Fruit fly (Drosophila melanogaster) whole organism, embryonic: ENCODE results near the gene Rad60.
A peak's percentile ranks its signal among the peaks of the same experiment; 100 is the strongest.

Source experiments
- CG10462 ChIP-seq: fragments of 200-800 bp; sonication (Bioruptor generic); optimal IDR thresholded peaks from 2 replicates; lab custom pipeline; 2016; ENCODE audit warnings: missing biosample characterization, missing genetic modification characterization
- CG11560 ChIP-seq: fragments of 200-800 bp; sonication (Bioruptor generic); IDR thresholded peaks from 3 replicates; pipeline ENCODE4 v1.3.6; 2022; ENCODE audit warnings: missing biosample characterization, missing genetic modification characterization
- CG12391 ChIP-seq: fragments of 200-800 bp; sonication (Bioruptor generic); optimal IDR thresholded peaks from 3 replicates; lab custom pipeline; 2018; ENCODE audit warnings: missing biosample characterization, mild to moderate bottlenecking, missing genetic modification characterization, moderate library complexity
- CG12659 ChIP-seq: fragments of 200-800 bp; sonication (Bioruptor generic); optimal IDR thresholded peaks from 3 replicates; lab custom pipeline; 2017; ENCODE audit warnings: mild to moderate bottlenecking, missing biosample characterization, missing genetic modification reagents, missing genetic modification characterization
- CG13123 ChIP-seq: fragments of 200-800 bp; sonication (Bioruptor generic); optimal IDR thresholded peaks from 2 replicates; lab custom pipeline; 2016; ENCODE audit warnings: missing biosample characterization, missing genetic modification characterization
- CG1603 ChIP-seq: fragments of 200-800 bp; sonication (Bioruptor generic); optimal IDR thresholded peaks from 2 replicates; lab custom pipeline; 2019; ENCODE audit warnings: missing biosample characterization, mild to moderate bottlenecking, missing genetic modification characterization, moderate library complexity
- CG16779 ChIP-seq: fragments of 200-800 bp; sonication (Bioruptor generic); IDR thresholded peaks from 2 replicates; pipeline ENCODE4 v1.3.6; 2022; ENCODE audit warnings: missing biosample characterization, missing genetic modification characterization
- CG16815 ChIP-seq: fragments of 200-800 bp; sonication (Bioruptor generic); optimal IDR thresholded peaks from 3 replicates; lab custom pipeline; 2017; ENCODE audit warnings: missing biosample characterization, mild to moderate bottlenecking, missing genetic modification characterization
- CG17361 ChIP-seq: fragments of 200-800 bp; sonication (Bioruptor generic); IDR thresholded peaks from 3 replicates; pipeline ENCODE4 v1.3.6; 2022; ENCODE audit warnings: missing biosample characterization, missing genetic modification characterization
- CG17385 ChIP-seq: fragments of 200-800 bp; sonication (Bioruptor generic); optimal IDR thresholded peaks from 3 replicates; lab custom pipeline; 2018; ENCODE audit warnings: missing biosample characterization, mild to moderate bottlenecking, missing genetic modification characterization
- CG17802 ChIP-seq: fragments of 200-800 bp; sonication (Bioruptor generic); optimal IDR thresholded peaks from 2 replicates; lab custom pipeline; 2018; ENCODE audit warnings: missing biosample characterization, mild to moderate bottlenecking, missing genetic modification characterization, moderate library complexity
- CG2120 ChIP-seq: fragments of 200-800 bp; sonication (Bioruptor generic); optimal IDR thresholded peaks from 3 replicates; lab custom pipeline; 2016; ENCODE audit warnings: missing biosample characterization, missing genetic modification characterization
- CG30403 ChIP-seq: fragments of 200-800 bp; sonication (Bioruptor generic); optimal IDR thresholded peaks from 3 replicates; lab custom pipeline; 2016; ENCODE audit warnings: missing biosample characterization, missing genetic modification characterization
- CG31441 ChIP-seq: fragments of 200-800 bp; sonication (Bioruptor generic); IDR thresholded peaks from 2 replicates; pipeline ENCODE4 v1.3.6; 2022; ENCODE audit warnings: missing biosample characterization, missing genetic modification characterization
- CG6272 ChIP-seq: fragments of 200-800 bp; sonication (Bioruptor generic); IDR thresholded peaks from 2 replicates; pipeline ENCODE4 v1.3.6; 2022; ENCODE audit warnings: missing biosample characterization, missing genetic modification characterization
- CG7357 ChIP-seq: fragments of 200-800 bp; sonication (Bioruptor generic); IDR thresholded peaks from 3 replicates; pipeline ENCODE4 v1.3.6; 2022; ENCODE audit warnings: missing biosample characterization, missing genetic modification characterization
- CG7987 ChIP-seq: fragments of 200-800 bp; sonication (Bioruptor generic); optimal IDR thresholded peaks from 2 replicates; lab custom pipeline; 2018; ENCODE audit warnings: missing biosample characterization, mild to moderate bottlenecking, missing genetic modification characterization, moderate library complexity
- Dad ChIP-seq: fragments of 200-800 bp; sonication (Bioruptor generic); optimal IDR thresholded peaks from 3 replicates; lab custom pipeline; 2016; ENCODE audit warnings: missing biosample characterization, missing genetic modification characterization
- Dfd ChIP-seq, 2 experiments: fragments of >200 bp; optimal IDR thresholded peaks; 2 replicates each; lab custom pipeline; 2017; ENCODE audit warnings: missing biosample characterization in 2 of 2, missing genetic modification characterization in 2 of 2
- GATAe ChIP-seq: fragments of 200-800 bp; sonication (Bioruptor generic); conservative IDR thresholded peaks from 2 replicates; pipeline ENCODE4 v1.3.6; 2022; ENCODE audit warnings: missing biosample characterization, missing genetic modification characterization
- Meics ChIP-seq: fragments of 200-800 bp; sonication (Bioruptor generic); optimal IDR thresholded peaks from 2 replicates; lab custom pipeline; 2017; ENCODE audit warnings: missing biosample characterization, mild to moderate bottlenecking, missing genetic modification characterization
- Sin3A ChIP-seq: fragments of >200 bp; optimal IDR thresholded peaks from 2 replicates; lab custom pipeline; 2018
- Spps ChIP-seq: fragments of 200-800 bp; sonication (Bioruptor generic); optimal IDR thresholded peaks from 2 replicates; lab custom pipeline; 2018; ENCODE audit warnings: missing biosample characterization, mild to moderate bottlenecking, missing genetic modification characterization
- az2 ChIP-seq: fragments of 200-800 bp; sonication (Bioruptor generic); optimal IDR thresholded peaks from 3 replicates; lab custom pipeline; 2016; ENCODE audit warnings: missing biosample characterization, missing genetic modification characterization
- croc ChIP-seq: fragments of 200-800 bp; sonication (Bioruptor generic); conservative IDR thresholded peaks from 3 replicates; pipeline ENCODE4 v1.3.6; 2022; ENCODE audit warnings: missing biosample characterization, missing genetic modification characterization
- dati ChIP-seq: fragments of 200-800 bp; sonication (Bioruptor generic); IDR thresholded peaks from 2 replicates; pipeline ENCODE4 v1.3.6; 2022; ENCODE audit warnings: missing biosample characterization, missing genetic modification characterization
- fd96Cb ChIP-seq: fragments of 200-800 bp; sonication (Bioruptor generic); optimal IDR thresholded peaks from 2 replicates; lab custom pipeline; 2018; ENCODE audit warnings: missing biosample characterization, mild to moderate bottlenecking, missing genetic modification characterization, moderate library complexity
- gcm ChIP-seq: fragments of 200-800 bp; sonication (Bioruptor generic); optimal IDR thresholded peaks from 2 replicates; lab custom pipeline; 2019; ENCODE audit warnings: missing biosample characterization, mild to moderate bottlenecking, missing genetic modification characterization, moderate library complexity
- lab ChIP-seq: fragments of 200-800 bp; sonication (Bioruptor generic); optimal IDR thresholded peaks from 3 replicates; lab custom pipeline; 2017; ENCODE audit warnings: missing biosample characterization, missing genetic modification characterization, mild to moderate bottlenecking, moderate library complexity, missing genetic modification reagents
- lola ChIP-seq, 3 experiments: fragments of >200 bp in 2 of 3; fragments of 200-800 bp in 1 of 3; sonication (Bioruptor generic) in 1 of 3; optimal IDR thresholded peaks; 2 replicates each; lab custom pipeline; 2017 to 2019; ENCODE audit warnings: missing biosample characterization in 3 of 3, missing genetic modification characterization in 3 of 3, mild to moderate bottlenecking in 1 of 3, moderate library complexity in 1 of 3
- mld ChIP-seq: fragments of 200-800 bp; sonication (Bioruptor generic); IDR thresholded peaks from 3 replicates; pipeline ENCODE4 v1.3.6; 2022; ENCODE audit warnings: missing biosample characterization, missing genetic modification characterization; ENCODE audit not compliant: partially characterized antibody
- nerfin-1 ChIP-seq: fragments of 200-800 bp; sonication (Bioruptor generic); optimal IDR thresholded peaks from 3 replicates; lab custom pipeline; 2019; ENCODE audit warnings: missing biosample characterization, mild to moderate bottlenecking, missing genetic modification characterization, moderate library complexity
- nerfin-2 ChIP-seq: fragments of 200-800 bp; sonication (Bioruptor generic); IDR thresholded peaks from 2 replicates; pipeline ENCODE4 v1.3.6; 2022; ENCODE audit warnings: missing biosample characterization, missing genetic modification characterization; ENCODE audit not compliant: partially characterized antibody
- nmo ChIP-seq: fragments of 200-800 bp; sonication (Bioruptor generic); optimal IDR thresholded peaks from 2 replicates; lab custom pipeline; 2018; ENCODE audit warnings: missing biosample characterization, mild to moderate bottlenecking, missing genetic modification characterization, moderate library complexity
- otp ChIP-seq: fragments of 200-800 bp; sonication (Bioruptor generic); IDR thresholded peaks from 3 replicates; pipeline ENCODE4, ENCODE4 v1.3.6; 2022; ENCODE audit warnings: missing biosample characterization, missing genetic modification characterization
- pho ChIP-seq: fragments of 200-800 bp; sonication (Bioruptor generic); optimal IDR thresholded peaks from 2 replicates; lab custom pipeline; 2016; ENCODE audit warnings: missing biosample characterization, missing genetic modification characterization
- pita ChIP-seq: fragments of 200-800 bp; sonication (Bioruptor generic); optimal IDR thresholded peaks from 2 replicates; lab custom pipeline; 2017; ENCODE audit warnings: missing biosample characterization, mild to moderate bottlenecking, missing genetic modification characterization
- pnt ChIP-seq: fragments of 200-800 bp; sonication (Bioruptor generic); optimal IDR thresholded peaks from 3 replicates; lab custom pipeline; 2016; ENCODE audit warnings: missing biosample characterization, missing genetic modification characterization
- prd ChIP-seq, 3 experiments: fragments of >200 bp in 2 of 3; fragments of 200-800 bp in 1 of 3; sonication (Bioruptor generic) in 1 of 3; optimal IDR thresholded peaks in 2 of 3; IDR thresholded peaks in 1 of 3; 2 replicates in 2 of 3; 3 replicates in 1 of 3; pipeline versions ENCODE4 v1.3.6 to Lab custom; 2017 to 2022; ENCODE audit warnings: missing biosample characterization in 1 of 3, missing genetic modification characterization in 1 of 3
- pum ChIP-seq: fragments of 200-800 bp; sonication (Bioruptor generic); optimal IDR thresholded peaks from 2 replicates; lab custom pipeline; 2016; ENCODE audit warnings: missing biosample characterization, missing genetic modification characterization
- pzg ChIP-seq: fragments of 200-800 bp; sonication (Bioruptor generic); optimal IDR thresholded peaks from 3 replicates; lab custom pipeline; 2018; ENCODE audit warnings: missing biosample characterization, mild to moderate bottlenecking, missing genetic modification characterization, moderate library complexity
- row ChIP-seq: fragments of 200-800 bp; sonication (Bioruptor generic); IDR thresholded peaks from 3 replicates; pipeline ENCODE4 v1.3.6; 2022; ENCODE audit warnings: missing biosample characterization, missing genetic modification characterization
- schlank ChIP-seq: fragments of 200-800 bp; sonication (Bioruptor generic); optimal IDR thresholded peaks from 2 replicates; lab custom pipeline; 2018; ENCODE audit warnings: missing biosample characterization, mild to moderate bottlenecking, missing genetic modification characterization
- seq ChIP-seq: fragments of 200-800 bp; sonication (Bioruptor generic); IDR thresholded peaks from 2 replicates; pipeline ENCODE4 v1.3.6; 2022; ENCODE audit warnings: missing biosample characterization, missing genetic modification characterization
- sqz ChIP-seq: fragments of 200-800 bp; sonication (Bioruptor generic); optimal IDR thresholded peaks from 3 replicates; lab custom pipeline; 2018; ENCODE audit warnings: missing biosample characterization, mild to moderate bottlenecking, missing genetic modification characterization
- tna ChIP-seq: fragments of 200-800 bp; sonication (Bioruptor generic); IDR thresholded peaks from 2 replicates; pipeline ENCODE4 v1.3.6; 2022; ENCODE audit warnings: missing biosample characterization, missing genetic modification characterization; ENCODE audit not compliant: partially characterized antibody
- trem ChIP-seq: fragments of 200-800 bp; optimal IDR thresholded peaks from 3 replicates; lab custom pipeline; 2019; ENCODE audit warnings: missing biosample characterization, mild to moderate bottlenecking, missing genetic modification characterization, moderate library complexity
- yki ChIP-seq: fragments of >200 bp; optimal IDR thresholded peaks from 3 replicates; lab custom pipeline; 2018
- zfh2 ChIP-seq: fragments of 200-800 bp; sonication (Bioruptor generic); optimal IDR thresholded peaks from 2 replicates; lab custom pipeline; 2016; ENCODE audit warnings: missing biosample characterization, missing genetic modification characterization

Gene Rad60

dm6 chr3R:23239934-23240632, 11.2 kb downstream of the Rad60 start (continued):
- TF ChIP-seq CG10462 (GFP tag; lab: Kevin White, UChicago) (no peak), pho (peak; percentile 52), croc (GFP tag; lab: Robert Waterston, UW) (peak; percentile 47; the same call in 2 of the 3 replicates), Dfd (GFP tag; optimal IDR thresholded peaks at IDR 0.05; lab: Kevin White, UChicago) (no peak), dati (GFP tag; lab: Robert Waterston, UW) (no peak), GATAe (no peak), pita (GFP tag; lab: Kevin White, UChicago) (no peak), CG7987 (GFP tag; lab: Kevin White, UChicago) (no peak), yki (no peak), trem (peak; percentile 29), CG12391 (tag; lab: Kevin White, UChicago) (no peak), seq (GFP tag; lab: Robert Waterston, UW) (peak; percentile 70; the same call in 1 of the 2 replicates), Meics (GFP tag; lab: Kevin White, UChicago) (peak; percentile 83), CG11560 (tag; lab: Robert Waterston, UW) (0 out of 3 replicates have a peak, but pooled peaks have one; percentile 43), nerfin-2 (GFP tag; lab: Robert Waterston, UW) (no peak), CG30403 (peak; percentile 65), pnt (GFP tag; lab: Kevin White, UChicago) (peak; percentile 35), tna (GFP tag; lab: Robert Waterston, UW) (no peak), CG12659 (GFP tag; lab: Kevin White, UChicago) (peak; percentile 47), CG17385 (peak; percentile 61), sqz (GFP tag; lab: Kevin White, UChicago) (peak; percentile 14), CG13123 (GFP tag; lab: Kevin White, UChicago) (no peak), az2 (GFP tag; lab: Kevin White, UChicago) (peak; percentile 38), row (GFP tag; lab: Robert Waterston, UW) (peak; percentile 85), zfh2 (GFP tag; lab: Kevin White, UChicago) (peak; percentile 46), schlank (peak; percentile 43), CG31441 (GFP tag; lab: Robert Waterston, UW) (peak; percentile 76), CG17361 (no peak; the same call in 2 of the 3 replicates), CG6272 (GFP tag; lab: Robert Waterston, UW) (peak; percentile 64), fd96Cb (peak; percentile 75), CG16779 (GFP tag; lab: Robert Waterston, UW) (peak; percentile 37; the same call in 1 of the 2 replicates), gcm (GFP tag; lab: Kevin White, UChicago) (no peak), nmo (peak; percentile 81), lab (GFP tag; lab: Kevin White, UChicago) (peak; percentile 90), CG16815 (no peak), Sin3A (lab: Kevin White, UChicago) (no peak), CG7357 (GFP tag; lab: Robert Waterston, UW) (peak; percentile 41; the same call in 1 of the 3 replicates), Spps (tag; lab: Kevin White, UChicago) (peak; percentile 16), prd (optimal IDR thresholded peaks at IDR 0.05; lab: Kevin White, UChicago) (no peak), prd (GFP tag; IDR thresholded peaks at IDR 0.05; lab: Robert Waterston, UW) (peak; percentile 71), mld (GFP tag; lab: Robert Waterston, UW) (no peak), nerfin-1 (tag; lab: Kevin White, UChicago) (peak; percentile 79), Dad (GFP tag; lab: Kevin White, UChicago) (peak; percentile 22), pum (GFP tag; lab: Kevin White, UChicago) (peak; percentile 43), CG2120 (peak; percentile 79), CG1603 (tag; lab: Kevin White, UChicago) (no peak), pzg (no peak), CG17802 (tag; lab: Kevin White, UChicago) (no peak), lola (GFP tag; optimal IDR thresholded peaks at IDR 0.05; lab: Kevin White, UChicago) (no peak), otp (GFP tag; lab: Robert Waterston, UW) (0 out of 3 replicates have a peak, but pooled peaks have one; percentile 57)
